Fruit fly (Drosophila melanogaster): ENCODE results near the gene CG43102.
A peak's percentile ranks its signal among the peaks of the same experiment; 100 is the strongest.

Gene CG43102

dm6 chr3R:17781371-17781770, 12.9 kb downstream of the CG43102 start (continued):
- peak; percentile 75 for TF ChIP-seq run (tag; optimal IDR thresholded peaks at IDR 0.05)
- TF ChIP-seq CrebB (tag; optimal IDR thresholded peaks at IDR 0.05) = peak; percentile 43
- TF ChIP-seq sc (optimal IDR thresholded peaks at IDR 0.05) = no peak
- TF ChIP-seq sc (GFP tag; optimal IDR thresholded peaks at IDR 0.05) = peak; percentile 15
- peak; percentile 84 for TF ChIP-seq Atf6 (GFP tag; IDR thresholded peaks at IDR 0.05)
- TF ChIP-seq inv (GFP tag; IDR thresholded peaks at IDR 0.05; ENCODE audit: partially characterized antibody) = no peak
- TF ChIP-seq fd3F (GFP tag; optimal IDR thresholded peaks at IDR 0.05) = peak; percentile 73
- no peak for TF ChIP-seq lov (optimal IDR thresholded peaks at IDR 0.05)
- TF ChIP-seq lov (GFP tag; IDR thresholded peaks at IDR 0.05) = peak; percentile 74; the same call in 1 of the 3 replicates
- peak; percentile 85 for TF ChIP-seq sug (tag; optimal IDR thresholded peaks at IDR 0.05)
- TF ChIP-seq B-H1 (GFP tag; IDR thresholded peaks at IDR 0.05) = peak; percentile 84
- peak; percentile 66 for TF ChIP-seq Hr3 (GFP tag; optimal IDR thresholded peaks at IDR 0.05)
- TF ChIP-seq CG6813 (GFP tag; optimal IDR thresholded peaks at IDR 0.05) = peak; percentile 71
- peak; percentile 88 for TF ChIP-seq CG13424 (tag; optimal IDR thresholded peaks at IDR 0.05)
- peak; percentile 38 for TF ChIP-seq tio (GFP tag; optimal IDR thresholded peaks at IDR 0.05)
- TF ChIP-seq CG5953 (GFP tag; IDR thresholded peaks at IDR 0.05) = peak; percentile 84
- TF ChIP-seq Adf1 (GFP tag; IDR thresholded peaks at IDR 0.05) = peak; percentile 51; the same call in 1 of the 2 replicates
- peak; percentile 35 for TF ChIP-seq kni (GFP tag; optimal IDR thresholded peaks at IDR 0.05)
- peak; percentile 77 for TF ChIP-seq Fer1 (GFP tag; optimal IDR thresholded peaks at IDR 0.05)
- TF ChIP-seq Sry-β (GFP tag; optimal IDR thresholded peaks at IDR 0.05) = no peak
- no peak for TF ChIP-seq fd102C (GFP tag; optimal IDR thresholded peaks at IDR 0.05)
- peak; percentile 83 for TF ChIP-seq Meics (GFP tag; optimal IDR thresholded peaks at IDR 0.05)
- no peak for TF ChIP-seq CG4854 (GFP tag; optimal IDR thresholded peaks at IDR 0.05)
- TF ChIP-seq CG6654 (GFP tag; optimal IDR thresholded peaks at IDR 0.05) = peak; percentile 14
- TF ChIP-seq CG4404 (GFP tag; IDR thresholded peaks at IDR 0.05) = peak; percentile 68; the same call in 1 of the 2 replicates
- peak; percentile 38 for TF ChIP-seq Ets97D (GFP tag; optimal IDR thresholded peaks at IDR 0.05)
- TF ChIP-seq CG11560 (tag; IDR thresholded peaks at IDR 0.05) = peak; percentile 64
- peak; percentile 47 for TF ChIP-seq CG12155 (GFP tag; optimal IDR thresholded peaks at IDR 0.05)
- TF ChIP-seq CG4730 (GFP tag; IDR thresholded peaks at IDR 0.05) = peak; percentile 86
- peak; percentile 88 for TF ChIP-seq Ada2b (GFP tag; IDR thresholded peaks at IDR 0.05)
- peak; percentile 13 for TF ChIP-seq CG6254 (GFP tag; optimal IDR thresholded peaks at IDR 0.05)
- peak; percentile 85 for TF ChIP-seq CG7372 (GFP tag; IDR thresholded peaks at IDR 0.05)
- TF ChIP-seq CG14050 (GFP tag; IDR thresholded peaks at IDR 0.05) = peak; percentile 74
- peak; percentile 72 for TF ChIP-seq oc (tag; optimal IDR thresholded peaks at IDR 0.05)
- peak; percentile 39; the same call in 1 of the 2 replicates for TF ChIP-seq Doc2 (GFP tag; IDR thresholded peaks at IDR 0.05)
- TF ChIP-seq emc (GFP tag; optimal IDR thresholded peaks at IDR 0.05) = peak; percentile 72
- peak; percentile 26 for TF ChIP-seq jing (GFP tag; optimal IDR thresholded peaks at IDR 0.05)
- no peak for TF ChIP-seq CTCF (GFP tag; optimal IDR thresholded peaks at IDR 0.05)
- TF ChIP-seq Dfd (GFP tag; optimal IDR thresholded peaks at IDR 0.05) = no peak
- TF ChIP-seq bsh (GFP tag; optimal IDR thresholded peaks at IDR 0.05) = peak in 1 of 2 experiments; percentile 81
- TF ChIP-seq CG13287 (GFP tag; IDR thresholded peaks at IDR 0.05; ENCODE audit: partially characterized antibody) = no peak
- TF ChIP-seq CG30403 (GFP tag; optimal IDR thresholded peaks at IDR 0.05) = peak; percentile 83
- peak; percentile 78 for TF ChIP-seq CG1603 (tag; optimal IDR thresholded peaks at IDR 0.05)
- TF ChIP-seq zf30C (GFP tag; optimal IDR thresholded peaks at IDR 0.05) = peak; percentile 21
- TF ChIP-seq bigmax (GFP tag; optimal IDR thresholded peaks at IDR 0.05) = no peak
- TF ChIP-seq Dref (GFP tag; IDR thresholded peaks at IDR 0.05) = 0 out of 2 replicates have a peak, but pooled peaks have one; percentile 16
- peak; percentile 84 for TF ChIP-seq Antp (GFP tag; optimal IDR thresholded peaks at IDR 0.05)
- TF ChIP-seq Tbp (GFP tag; optimal IDR thresholded peaks at IDR 0.05) = no peak
- TF ChIP-seq CG9817 (tag; optimal IDR thresholded peaks at IDR 0.05) = peak; percentile 92
- peak; percentile 84 for TF ChIP-seq ind (GFP tag; optimal IDR thresholded peaks at IDR 0.05)
- TF ChIP-seq en (GFP tag; optimal IDR thresholded peaks at IDR 0.05) = peak; percentile 64
- TF ChIP-seq sob (GFP tag; IDR thresholded peaks at IDR 0.05) = peak; percentile 88

Data from whole organism, embryonic.